Fruit fly (Drosophila melanogaster) whole organism, embryonic: ENCODE results near the gene Nepl20.

Experiments used
- Atf-2 ChIP-seq: fragments of 200-800 bp; sonication (Bioruptor generic); optimal IDR thresholded peaks from 2 replicates; lab custom pipeline; 2016; ENCODE audit warnings: missing biosample characterization, missing genetic modification characterization
- Atf3 ChIP-seq: fragments of 200-800 bp; sonication (Bioruptor generic); optimal IDR thresholded peaks from 3 replicates; lab custom pipeline; 2016; ENCODE audit warnings: missing biosample characterization, missing genetic modification characterization
- Awh ChIP-seq: fragments of 200-800 bp; sonication (Bioruptor generic); IDR thresholded peaks from 2 replicates; pipeline ENCODE4, ENCODE4 v1.3.6; 2022; ENCODE audit warnings: missing biosample characterization, missing genetic modification characterization
- BEAF-32 ChIP-seq: fragments of 200-800 bp; sonication (Bioruptor generic); optimal IDR thresholded peaks from 3 replicates; lab custom pipeline; 2017; ENCODE audit warnings: missing biosample characterization, missing genetic modification characterization, mild to moderate bottlenecking, moderate library complexity, missing genetic modification reagents
- CG11504 ChIP-seq: fragments of 200-800 bp; sonication (Bioruptor generic); optimal IDR thresholded peaks from 3 replicates; lab custom pipeline; 2019; ENCODE audit warnings: missing biosample characterization, mild to moderate bottlenecking, missing genetic modification characterization, moderate library complexity
- CG12744 ChIP-seq: fragments of 200-800 bp; sonication (Bioruptor generic); optimal IDR thresholded peaks from 2 replicates; lab custom pipeline; 2016; ENCODE audit warnings: missing biosample characterization, missing genetic modification characterization
- CG12769 ChIP-seq: fragments of 200-800 bp; sonication (Bioruptor generic); optimal IDR thresholded peaks from 2 replicates; lab custom pipeline; 2019; ENCODE audit warnings: missing biosample characterization, mild to moderate bottlenecking, missing genetic modification characterization, moderate library complexity
- CG13624 ChIP-seq: fragments of 200-800 bp; sonication (Bioruptor generic); optimal IDR thresholded peaks from 2 replicates; lab custom pipeline; 2016; ENCODE audit warnings: missing biosample characterization, missing genetic modification characterization
- CG1647 ChIP-seq: fragments of 200-800 bp; sonication (Bioruptor generic); optimal IDR thresholded peaks from 3 replicates; lab custom pipeline; 2016; ENCODE audit warnings: missing biosample characterization, missing genetic modification characterization
- CG18476 ChIP-seq: fragments of 200-800 bp; sonication (Bioruptor generic); optimal IDR thresholded peaks from 2 replicates; lab custom pipeline; 2016; ENCODE audit warnings: missing biosample characterization, mild to moderate bottlenecking, missing genetic modification characterization
- CG2712 ChIP-seq: fragments of 200-800 bp; optimal IDR thresholded peaks from 3 replicates; lab custom pipeline; 2019; ENCODE audit warnings: missing biosample characterization, mild to moderate bottlenecking, missing genetic modification characterization, moderate library complexity
- CG32532 ChIP-seq: fragments of 200-800 bp; sonication (Bioruptor generic); IDR thresholded peaks from 2 replicates; pipeline ENCODE4 v1.3.6; 2022; ENCODE audit warnings: missing biosample characterization, missing genetic modification characterization
- CG32767 ChIP-seq: fragments of 200-800 bp; sonication (Bioruptor generic); IDR thresholded peaks from 2 replicates; pipeline ENCODE4 v1.3.6; 2022; ENCODE audit warnings: missing biosample characterization, missing genetic modification characterization
- CG3847 ChIP-seq: fragments of 200-800 bp; sonication (Bioruptor generic); IDR thresholded peaks from 2 replicates; pipeline ENCODE4 v1.3.6; 2022; ENCODE audit warnings: missing biosample characterization, missing genetic modification characterization
- CG4360 ChIP-seq: fragments of 200-800 bp; sonication (Bioruptor generic); IDR thresholded peaks from 2 replicates; pipeline ENCODE4 v1.3.6; 2022; ENCODE audit warnings: missing biosample characterization, missing genetic modification characterization
- CG4730 ChIP-seq: fragments of 200-800 bp; sonication (Bioruptor generic); IDR thresholded peaks from 2 replicates; pipeline ENCODE4 v1.3.6; 2022; ENCODE audit warnings: missing biosample characterization, missing genetic modification characterization
- CG6254 ChIP-seq: fragments of 200-800 bp; sonication (Bioruptor generic); optimal IDR thresholded peaks from 3 replicates; lab custom pipeline; 2017; ENCODE audit warnings: mild to moderate bottlenecking, missing biosample characterization, missing genetic modification reagents, missing genetic modification characterization
- CG6813 ChIP-seq: fragments of 200-800 bp; sonication (Bioruptor generic); optimal IDR thresholded peaks from 2 replicates; lab custom pipeline; 2017; ENCODE audit warnings: missing biosample characterization, missing genetic modification characterization, mild to moderate bottlenecking, moderate library complexity, missing genetic modification reagents
- CG6854 ChIP-seq: fragments of 200-800 bp; sonication (Bioruptor generic); optimal IDR thresholded peaks from 3 replicates; lab custom pipeline; 2017; ENCODE audit warnings: missing biosample characterization, mild to moderate bottlenecking, missing genetic modification characterization
- CG7839 ChIP-seq: fragments of 200-800 bp; sonication (Bioruptor generic); optimal IDR thresholded peaks from 3 replicates; lab custom pipeline; 2018; ENCODE audit warnings: missing biosample characterization, mild to moderate bottlenecking, missing genetic modification characterization, moderate library complexity
- CG8765 ChIP-seq: fragments of 200-800 bp; sonication (Bioruptor generic); IDR thresholded peaks from 2 replicates; pipeline ENCODE4 v1.3.6; 2022; ENCODE audit warnings: missing biosample characterization, missing genetic modification characterization
- CG9797 ChIP-seq: fragments of 200-800 bp; sonication (Bioruptor generic); optimal IDR thresholded peaks from 3 replicates; lab custom pipeline; 2018; ENCODE audit warnings: missing biosample characterization, mild to moderate bottlenecking, missing genetic modification characterization
- Dp ChIP-seq: fragments of 200-800 bp; sonication (Bioruptor generic); optimal IDR thresholded peaks from 2 replicates; lab custom pipeline; 2018; ENCODE audit warnings: missing biosample characterization, mild to moderate bottlenecking, missing genetic modification characterization, moderate library complexity
- HLH4C ChIP-seq: fragments of 200-800 bp; sonication (Bioruptor generic); IDR thresholded peaks from 3 replicates; pipeline ENCODE4 v1.3.6; 2022; ENCODE audit warnings: missing biosample characterization, missing genetic modification characterization; ENCODE audit not compliant: partially characterized antibody
- HmgD ChIP-seq: fragments of 200-800 bp; sonication (Bioruptor generic); optimal IDR thresholded peaks from 3 replicates; lab custom pipeline; 2016; ENCODE audit warnings: missing biosample characterization, missing genetic modification characterization
- HmgZ ChIP-seq: fragments of 200-800 bp; sonication (Bioruptor generic); optimal IDR thresholded peaks from 2 replicates; lab custom pipeline; 2018; ENCODE audit warnings: missing biosample characterization, mild to moderate bottlenecking, missing genetic modification characterization
- Hr51 ChIP-seq, 2 experiments: fragments of 200-800 bp; sonication (Bioruptor generic); optimal IDR thresholded peaks; 2 replicates in 1 of 2; 3 replicates in 1 of 2; lab custom pipeline; 2016 to 2018; ENCODE audit warnings: missing biosample characterization in 2 of 2, missing genetic modification characterization in 2 of 2, mild to moderate bottlenecking in 1 of 2, moderate library complexity in 1 of 2
- Meics ChIP-seq: fragments of 200-800 bp; sonication (Bioruptor generic); optimal IDR thresholded peaks from 2 replicates; lab custom pipeline; 2017; ENCODE audit warnings: missing biosample characterization, mild to moderate bottlenecking, missing genetic modification characterization
- NC2β ChIP-seq: fragments of 200-800 bp; sonication (Bioruptor generic); optimal IDR thresholded peaks from 2 replicates; lab custom pipeline; 2016; ENCODE audit warnings: missing biosample characterization, missing genetic modification characterization
- Rfx ChIP-seq: fragments of 200-800 bp; sonication (Bioruptor generic); IDR thresholded peaks from 2 replicates; pipeline ENCODE4 v1.3.6; 2022; ENCODE audit warnings: missing biosample characterization, missing genetic modification characterization
- Spps ChIP-seq: fragments of 200-800 bp; sonication (Bioruptor generic); optimal IDR thresholded peaks from 2 replicates; lab custom pipeline; 2018; ENCODE audit warnings: missing biosample characterization, mild to moderate bottlenecking, missing genetic modification characterization
- Usf ChIP-seq: fragments of 200-800 bp; sonication (Bioruptor generic); optimal IDR thresholded peaks from 2 replicates; lab custom pipeline; 2017; ENCODE audit warnings: missing genotype, missing biosample characterization, missing genetic modification characterization
- ara ChIP-seq: fragments of 200-800 bp; sonication (Bioruptor generic); IDR thresholded peaks from 2 replicates; pipeline ENCODE4 v1.3.6; 2022; ENCODE audit warnings: missing biosample characterization, missing genetic modification characterization
- chn ChIP-seq: fragments of 200-800 bp; sonication (Bioruptor generic); optimal IDR thresholded peaks from 2 replicates; lab custom pipeline; 2016; ENCODE audit warnings: missing biosample characterization, missing genetic modification characterization
- croc ChIP-seq: fragments of 200-800 bp; sonication (Bioruptor generic); conservative IDR thresholded peaks from 3 replicates; pipeline ENCODE4 v1.3.6; 2022; ENCODE audit warnings: missing biosample characterization, missing genetic modification characterization
- da ChIP-seq: fragments of 200-800 bp; sonication (Bioruptor generic); optimal IDR thresholded peaks from 2 replicates; lab custom pipeline; 2016; ENCODE audit warnings: missing biosample characterization, missing genetic modification characterization
- dm ChIP-seq: fragments of 200-800 bp; sonication (Bioruptor generic); optimal IDR thresholded peaks from 3 replicates; lab custom pipeline; 2016; ENCODE audit warnings: missing biosample characterization, missing genetic modification characterization
- gcm2 ChIP-seq: fragments of 200-800 bp; sonication (Bioruptor generic); optimal IDR thresholded peaks from 2 replicates; lab custom pipeline; 2016; ENCODE audit warnings: missing biosample characterization, missing genetic modification characterization
- grn ChIP-seq: fragments of 200-800 bp; sonication (Bioruptor generic); optimal IDR thresholded peaks from 3 replicates; lab custom pipeline; 2017; ENCODE audit warnings: missing biosample characterization, missing genetic modification characterization
- her ChIP-seq: fragments of 200-800 bp; sonication (Bioruptor generic); optimal IDR thresholded peaks from 2 replicates; lab custom pipeline; 2016; ENCODE audit warnings: missing biosample characterization, missing genetic modification characterization
- mirr ChIP-seq: fragments of 200-800 bp; sonication (Bioruptor generic); optimal IDR thresholded peaks from 3 replicates; lab custom pipeline; 2018; ENCODE audit warnings: missing biosample characterization, mild to moderate bottlenecking, missing genetic modification characterization
- onecut ChIP-seq: fragments of 200-800 bp; sonication (Bioruptor generic); IDR thresholded peaks from 2 replicates; pipeline ENCODE4 v1.3.6; 2022; ENCODE audit warnings: missing biosample characterization, missing genetic modification characterization
- pb ChIP-seq: fragments of 200-800 bp; sonication (Bioruptor generic); optimal IDR thresholded peaks from 3 replicates; lab custom pipeline; 2016; ENCODE audit warnings: missing biosample characterization, missing genetic modification characterization
- pum ChIP-seq: fragments of 200-800 bp; sonication (Bioruptor generic); optimal IDR thresholded peaks from 2 replicates; lab custom pipeline; 2016; ENCODE audit warnings: missing biosample characterization, missing genetic modification characterization
- schlank ChIP-seq: fragments of 200-800 bp; sonication (Bioruptor generic); optimal IDR thresholded peaks from 2 replicates; lab custom pipeline; 2018; ENCODE audit warnings: missing biosample characterization, mild to moderate bottlenecking, missing genetic modification characterization
- sima ChIP-seq: fragments of 200-800 bp; sonication (Bioruptor generic); optimal IDR thresholded peaks from 2 replicates; lab custom pipeline; 2016; ENCODE audit warnings: missing biosample characterization, missing genetic modification characterization
- slou ChIP-seq: fragments of 200-800 bp; sonication (Bioruptor generic); optimal IDR thresholded peaks from 3 replicates; lab custom pipeline; 2016; ENCODE audit warnings: missing biosample characterization, missing genetic modification characterization
- so ChIP-seq: fragments of 200-800 bp; sonication (Bioruptor generic); IDR thresholded peaks from 3 replicates; pipeline ENCODE4 v1.3.6; 2022; ENCODE audit warnings: missing biosample characterization, missing genetic modification characterization
- ttk ChIP-seq: fragments of 200-800 bp; sonication (Bioruptor generic); IDR thresholded peaks from 2 replicates; pipeline ENCODE4 v2.1.2; 2022; ENCODE audit warnings: missing biosample characterization, missing genetic modification characterization
- usp ChIP-seq: fragments of >200 bp; optimal IDR thresholded peaks from 2 replicates; lab custom pipeline; 2017; ENCODE audit warnings: missing biosample characterization, missing genetic modification characterization
- vnd ChIP-seq: fragments of 200-800 bp; sonication (Bioruptor generic); IDR thresholded peaks from 3 replicates; pipeline ENCODE4 v1.3.6; 2022; ENCODE audit warnings: missing biosample characterization, missing genetic modification characterization; ENCODE audit not compliant: partially characterized antibody
- wdn ChIP-seq: fragments of 200-800 bp; sonication (Bioruptor generic); IDR thresholded peaks from 2 replicates; pipeline ENCODE4 v1.3.6; 2022; ENCODE audit warnings: missing biosample characterization, missing genetic modification characterization
- yki ChIP-seq: fragments of >200 bp; optimal IDR thresholded peaks from 3 replicates; lab custom pipeline; 2018

The Nepl20 gene

DNA sequence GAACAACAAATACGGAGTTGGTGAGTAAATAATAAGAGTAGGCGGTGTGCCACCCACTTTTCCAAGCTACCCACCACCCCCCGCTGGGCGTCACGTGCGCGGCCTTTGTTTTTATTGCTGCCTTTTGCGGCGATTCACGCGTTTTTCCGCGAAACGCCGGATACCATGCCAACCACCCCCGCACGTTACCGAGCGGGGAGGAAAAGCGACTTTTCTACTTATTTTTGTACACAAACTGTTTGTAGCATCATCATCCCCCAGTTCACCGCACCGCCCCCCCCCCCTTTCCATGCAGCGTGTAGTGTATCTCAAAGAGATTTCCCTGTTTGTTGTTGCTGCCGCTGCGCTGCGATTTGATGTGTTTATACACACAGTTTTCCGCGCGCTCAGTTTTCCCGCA, 34.6 kb upstream of the Nepl20 start (continued):
- TF ChIP-seq CG12769 (tag; lab: Kevin White, UChicago) = peak; percentile 30
- TF ChIP-seq onecut (GFP tag; lab: Robert Waterston, UW) = no peak
- TF ChIP-seq Atf-2 = no peak
- no peak for TF ChIP-seq CG7839 (tag; lab: Kevin White, UChicago)
- TF ChIP-seq CG4730 (GFP tag; lab: Robert Waterston, UW) = no peak
- no peak for TF ChIP-seq grn (GFP tag; lab: Kevin White, UChicago)
- TF ChIP-seq usp = no peak
- no peak for TF ChIP-seq sima (GFP tag; lab: Kevin White, UChicago)
- peak; percentile 19 for TF ChIP-seq CG11504 (tag; lab: Kevin White, UChicago)
- no peak for TF ChIP-seq slou (GFP tag; lab: Kevin White, UChicago)
- no peak for TF ChIP-seq CG12744
- TF ChIP-seq CG9797 (GFP tag; lab: Kevin White, UChicago) = no peak
- no peak for TF ChIP-seq chn
- no peak for TF ChIP-seq Awh
- no peak for TF ChIP-seq CG6813 (GFP tag; lab: Kevin White, UChicago)
- no peak for TF ChIP-seq dm (GFP tag; lab: Kevin White, UChicago)
- no peak for TF ChIP-seq gcm2 (GFP tag; lab: Kevin White, UChicago)
- no peak for TF ChIP-seq BEAF-32 (GFP tag; lab: Kevin White, UChicago)
- no peak for TF ChIP-seq CG13624 (GFP tag; lab: Kevin White, UChicago)
- no peak for TF ChIP-seq CG32767 (GFP tag; lab: Robert Waterston, UW)
- no peak for TF ChIP-seq pum
- peak; percentile 11 for TF ChIP-seq mirr
- TF ChIP-seq ttk (GFP tag; lab: Robert Waterston, UW) = 0 out of 2 replicates have a peak, but pooled peaks have one; percentile 15
- TF ChIP-seq CG2712 (tag; lab: Kevin White, UChicago) = no peak
- TF ChIP-seq CG8765 (GFP tag; lab: Robert Waterston, UW) = no peak
- no peak for TF ChIP-seq Usf (GFP tag; lab: Kevin White, UChicago)
- TF ChIP-seq Atf3 (GFP tag; lab: Kevin White, UChicago) = no peak
- no peak for TF ChIP-seq schlank
- no peak for TF ChIP-seq yki
- TF ChIP-seq CG1647 (GFP tag; lab: Kevin White, UChicago) = no peak
- TF ChIP-seq ara (GFP tag; lab: Robert Waterston, UW) = no peak
- TF ChIP-seq her (GFP tag; lab: Kevin White, UChicago) = no peak
- TF ChIP-seq HmgZ (tag; lab: Kevin White, UChicago) = no peak
- TF ChIP-seq CG6254 (GFP tag; lab: Kevin White, UChicago) = no peak
- TF ChIP-seq Hr51 (GFP tag; optimal IDR thresholded peaks at IDR 0.05; lab: Kevin White, UChicago) = no peak
- TF ChIP-seq NC2β (GFP tag; lab: Kevin White, UChicago) = no peak
- no peak for TF ChIP-seq Meics (GFP tag; lab: Kevin White, UChicago)
- TF ChIP-seq Spps (tag; lab: Kevin White, UChicago) = no peak
- no peak for TF ChIP-seq da (GFP tag; lab: Kevin White, UChicago)
- no peak for TF ChIP-seq CG32532 (GFP tag; lab: Robert Waterston, UW)
- peak; percentile 61 for TF ChIP-seq CG4360 (GFP tag; lab: Robert Waterston, UW)
- no peak for TF ChIP-seq CG18476 (GFP tag; lab: Kevin White, UChicago)
- TF ChIP-seq HmgD (GFP tag; lab: Kevin White, UChicago) = no peak
- TF ChIP-seq pb (GFP tag; lab: Kevin White, UChicago) = no peak
- no peak for TF ChIP-seq so (GFP tag; lab: Robert Waterston, UW)
- no peak for TF ChIP-seq wdn (GFP tag; lab: Robert Waterston, UW)
- no peak for TF ChIP-seq CG6854 (GFP tag; lab: Kevin White, UChicago)
- no peak for TF ChIP-seq Dp (GFP tag; lab: Kevin White, UChicago)
- TF ChIP-seq HLH4C (GFP tag; lab: Robert Waterston, UW) = 0 out of 3 replicates have a peak, but pooled peaks have one; percentile 8
- 0 out of 3 replicates have a peak, but pooled peaks have one; percentile 29 for TF ChIP-seq vnd
- 0 out of 2 replicates have a peak, but pooled peaks have one; percentile 17 for TF ChIP-seq Rfx
- TF ChIP-seq croc (GFP tag; lab: Robert Waterston, UW) = no peak
- no peak for TF ChIP-seq CG3847 (GFP tag; lab: Robert Waterston, UW)
